Worm (Caenorhabditis elegans) whole organism, L4 larva: ENCODE data around the gene zip-3.

Experiments used
- aly-2 ChIP-seq: sonication (generic microtip); optimal IDR thresholded peaks from 2 replicates; lab custom pipeline; 2018; ENCODE audit warnings: missing biosample characterization, missing genetic modification characterization
- ama-1 ChIP-seq: fragments of 150-350 bp; optimal IDR thresholded peaks from 2 replicates; lab custom pipeline; 2014; ENCODE audit warnings: inconsistent platforms, mixed read lengths
- dmd-8 ChIP-seq: fragments of 200-800 bp; sonication (Bioruptor generic); IDR thresholded peaks from 2 replicates; pipeline ENCODE4 v1.3.6; 2022; ENCODE audit warnings: missing genetic modification characterization, missing compliant biosample characterization
- dpl-1 ChIP-seq: fragments of 150-350 bp; optimal IDR thresholded peaks from 2 replicates; lab custom pipeline; 2014; ENCODE audit warnings: missing biosample characterization, missing genetic modification reagents, missing genetic modification characterization
- egl-27 ChIP-seq: sonication (generic microtip); optimal IDR thresholded peaks from 3 replicates; lab custom pipeline; 2017; ENCODE audit warnings: missing biosample characterization, missing genetic modification reagents, missing genetic modification characterization
- egl-43 ChIP-seq: fragments of 200-800 bp; sonication (Bioruptor generic); IDR thresholded peaks from 2 replicates; pipeline ENCODE4 v1.3.6; 2022; ENCODE audit warnings: missing genetic modification reagents, missing genetic modification characterization, missing compliant biosample characterization
- fos-1 ChIP-seq: fragments of 150-350 bp; optimal IDR thresholded peaks from 2 replicates; lab custom pipeline; 2014; ENCODE audit warnings: missing biosample characterization, missing genetic modification characterization
- nhr-28 ChIP-seq: fragments of 150-350 bp; optimal IDR thresholded peaks from 2 replicates; lab custom pipeline; 2014; ENCODE audit warnings: missing biosample characterization, missing genetic modification characterization
- nhr-6 ChIP-seq: fragments of 150-350 bp; optimal IDR thresholded peaks from 2 replicates; lab custom pipeline; 2014; ENCODE audit warnings: missing biosample characterization, missing genetic modification characterization
- snpc-1.2 ChIP-seq: fragments of 200-800 bp; sonication (Bioruptor generic); IDR thresholded peaks from 2 replicates; pipeline ENCODE4 v1.3.6; 2022; ENCODE audit warnings: missing genetic modification reagents, missing genetic modification characterization, missing compliant biosample characterization
- tag-97 ChIP-seq: fragments of 200-800 bp; sonication (Bioruptor generic); IDR thresholded peaks from 2 replicates; pipeline ENCODE4 v1.3.6; 2022; ENCODE audit warnings: missing genetic modification characterization, missing compliant biosample characterization
- unc-39 ChIP-seq: sonication (generic microtip); optimal IDR thresholded peaks from 2 replicates; lab custom pipeline; 2017; ENCODE audit warnings: missing biosample characterization, missing genetic modification characterization

- TF ChIP-seq nhr-6 (no peak), dmd-8 (GFP tag; lab: Robert Waterston, UW) (no peak), egl-27 (no peak), nhr-28 (tag; lab: Kevin White, UChicago) (no peak), egl-43 (GFP tag; lab: Robert Waterston, UW) (no peak), dpl-1 (GFP tag; lab: Kevin White, UChicago) (no peak), fos-1 (tag; lab: Kevin White, UChicago) (no peak), ama-1 (lab: Kevin White, UChicago) (no peak), unc-39 (tag; lab: Kevin White, UChicago) (no peak), snpc-1.2 (GFP tag; lab: Robert Waterston, UW) (no peak), aly-2 (no peak), tag-97 (GFP tag; lab: Robert Waterston, UW) (no peak)
These were observed 37.7 kb upstream of the zip-3 start, which contains the start of gene Y39G8B.7 for ce11 chrII:13994934-13995333.
